Fruit fly (Drosophila melanogaster) whole organism: ENCODE measurements around the gene dan.

ENCODE experiments used
- CG8478 ChIP-seq: fragments of >200 bp; optimal IDR thresholded peaks from 2 replicates; lab custom pipeline; 2018; ENCODE audit warnings: inconsistent platforms
- Dll ChIP-seq: fragments of >200 bp; optimal IDR thresholded peaks from 2 replicates; lab custom pipeline; 2017
- EcR ChIP-seq, 2 experiments: fragments of >200 bp; optimal IDR thresholded peaks; 2 replicates each; lab custom pipeline; 2017; ENCODE audit warnings: missing biosample characterization in 2 of 2, missing genetic modification characterization in 2 of 2, missing genetic modification reagents in 2 of 2
- pan ChIP-seq: fragments of >200 bp; optimal IDR thresholded peaks from 2 replicates; lab custom pipeline; 2017
- psq ChIP-seq: fragments of >200 bp; optimal IDR thresholded peaks from 2 replicates; lab custom pipeline; 2017

DNA sequence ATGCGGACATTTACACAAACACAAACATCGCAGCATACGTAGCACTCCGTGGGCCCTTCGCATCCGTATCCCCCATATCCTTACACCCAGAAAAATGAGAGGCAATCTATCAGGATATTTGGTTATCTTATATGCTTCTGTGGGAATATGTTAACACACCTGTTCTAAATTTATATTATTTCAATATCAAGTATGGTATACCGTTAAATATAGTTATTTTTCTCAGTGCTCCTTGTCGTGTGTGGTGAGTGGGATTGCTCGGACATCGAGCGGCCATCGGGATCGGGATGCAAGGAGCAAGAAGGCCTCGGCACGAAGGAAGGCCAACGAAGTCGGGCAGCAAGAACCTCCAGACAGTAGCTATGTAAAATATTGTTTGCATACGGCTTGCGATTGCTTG lies 22.7 kb upstream of the dan start:
- TF ChIP-seq Dll (lab: Kevin White, UChicago) (no peak), CG8478 (lab: Kevin White, UChicago) (no peak), psq (lab: Kevin White, UChicago) (no peak), pan (no peak), EcR (GFP tag; optimal IDR thresholded peaks at IDR 0.05; lab: Kevin White, UChicago) (no peak)
